Worm (Caenorhabditis elegans) whole organism, early embryonic: ENCODE results near the gene B0281.5.
"Not testable (repeated sequence)": the region's sequence is repeated elsewhere in the genome, so short reads cannot be mapped to it uniquely, and the experiment has no call there.

Experiments used
- B0310.2 ChIP-seq: sonication (generic microtip); optimal IDR thresholded peaks from 2 replicates; lab custom pipeline; 2016; ENCODE audit warnings: mild to moderate bottlenecking, missing genetic modification characterization, missing compliant biosample characterization
- F13C5.2 ChIP-seq: sonication (generic microtip); optimal IDR thresholded peaks from 2 replicates; lab custom pipeline; 2017; ENCODE audit warnings: mild to moderate bottlenecking, missing genetic modification characterization, inconsistent platforms, missing compliant biosample characterization
- aly-1 ChIP-seq: sonication (generic microtip); optimal IDR thresholded peaks from 2 replicates; lab custom pipeline; 2016; ENCODE audit warnings: missing genetic modification characterization, missing compliant biosample characterization
- ama-1 ChIP-seq: fragments of 150-350 bp; optimal IDR thresholded peaks from 2 replicates; lab custom pipeline; 2014
- ceh-13 ChIP-seq: fragments of 200-800 bp; sonication (Bioruptor generic); optimal IDR thresholded peaks from 2 replicates; lab custom pipeline; 2018; ENCODE audit warnings: mild to moderate bottlenecking, missing genetic modification characterization, missing compliant biosample characterization
- ceh-36 ChIP-seq: sonication (generic microtip); optimal IDR thresholded peaks from 2 replicates; lab custom pipeline; 2016; ENCODE audit warnings: missing genetic modification characterization, inconsistent platforms, missing compliant biosample characterization
- ets-7 ChIP-seq: sonication (generic microtip); optimal IDR thresholded peaks from 2 replicates; lab custom pipeline; 2016; ENCODE audit warnings: missing genotype, missing genetic modification characterization, missing compliant biosample characterization
- flt-1 ChIP-seq: fragments of 200-800 bp; sonication (Bioruptor generic); IDR thresholded peaks from 2 replicates; pipeline ENCODE4 v1.3.6; 2022; ENCODE audit warnings: missing genetic modification characterization, missing compliant biosample characterization
- hmbx-1 ChIP-seq: sonication (generic microtip); optimal IDR thresholded peaks from 2 replicates; lab custom pipeline; 2016; ENCODE audit warnings: mild to moderate bottlenecking, missing genetic modification characterization, missing compliant biosample characterization
- hmg-4 ChIP-seq: fragments of 200-800 bp; sonication (Bioruptor generic); optimal IDR thresholded peaks from 2 replicates; lab custom pipeline; 2018; ENCODE audit warnings: mild to moderate bottlenecking, missing genetic modification characterization, missing compliant biosample characterization
- hnd-1 ChIP-seq: sonication (generic microtip); optimal IDR thresholded peaks from 2 replicates; lab custom pipeline; 2016; ENCODE audit warnings: missing genetic modification characterization, missing compliant biosample characterization
- pes-1 ChIP-seq: fragments of 200-800 bp; sonication (Bioruptor generic); IDR thresholded peaks from 2 replicates; pipeline ENCODE4 v1.3.6; 2022; ENCODE audit warnings: missing genetic modification reagents, missing genetic modification characterization, missing compliant biosample characterization
- scrt-1 ChIP-seq: fragments of 200-800 bp; sonication (Bioruptor generic); IDR thresholded peaks from 2 replicates; pipeline ENCODE4 v1.3.6; 2022; ENCODE audit warnings: missing genetic modification characterization, missing compliant biosample characterization
- sea-1 ChIP-seq: fragments of 200-800 bp; sonication (Bioruptor generic); conservative IDR thresholded peaks from 2 replicates; pipeline ENCODE4 v1.3.6; 2022; ENCODE audit warnings: missing genetic modification characterization, missing compliant biosample characterization
- tbx-11 ChIP-seq: fragments of 200-800 bp; sonication (Bioruptor generic); IDR thresholded peaks from 2 replicates; pipeline ENCODE4 v1.3.6; 2022; ENCODE audit warnings: missing genetic modification characterization, missing compliant biosample characterization
- tbx-37 ChIP-seq: fragments of 200-800 bp; sonication (Bioruptor generic); conservative IDR thresholded peaks from 2 replicates; pipeline ENCODE4 v1.3.6; 2022; ENCODE audit warnings: missing genetic modification reagents, missing genetic modification characterization, missing compliant biosample characterization
- tra-4 ChIP-seq: sonication (generic microtip); optimal IDR thresholded peaks from 2 replicates; lab custom pipeline; 2017; ENCODE audit warnings: missing genetic modification characterization, missing compliant biosample characterization

Gene B0281.5

DNA sequence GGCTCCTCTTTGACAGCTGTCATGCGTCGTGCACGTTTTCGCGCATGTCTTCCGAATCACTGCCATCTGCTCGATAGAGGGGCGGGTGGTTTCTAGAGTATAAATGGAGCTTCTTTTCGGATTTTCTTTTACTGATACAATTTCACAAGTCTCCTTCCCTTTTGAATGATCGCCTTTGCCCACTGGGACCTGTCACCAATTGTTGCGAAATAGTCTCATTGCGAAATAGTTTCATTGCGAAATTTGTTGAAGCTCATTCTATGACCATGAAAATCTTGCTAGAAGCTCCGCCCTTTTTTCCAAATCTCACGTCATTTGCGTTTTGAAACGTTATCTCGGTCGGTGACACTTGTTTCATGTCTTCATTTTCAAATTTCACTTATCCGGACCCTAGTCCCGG, 11.3 kb downstream of the B0281.5 start:
- TF ChIP-seq ama-1 (lab: Kevin White, UChicago) (no peak), tra-4 (tag; lab: Kevin White, UChicago) (no peak), flt-1 (GFP tag; lab: Robert Waterston, UW) (no peak), sea-1 (no peak), hmbx-1 (tag; lab: Kevin White, UChicago) (no peak), scrt-1 (no peak), aly-1 (tag; lab: Kevin White, UChicago) (no peak), hmg-4 (no peak), ceh-36 (tag; lab: Kevin White, UChicago) (no peak), B0310.2 (no peak), ceh-13 (GFP tag; lab: Kevin White, UChicago) (no peak)

- TF ChIP-seq pes-1 (GFP tag; lab: Robert Waterston, UW): no peak
- no peak for TF ChIP-seq flt-1 (GFP tag; lab: Robert Waterston, UW)
- no peak for TF ChIP-seq ceh-13 (GFP tag; lab: Kevin White, UChicago)
- no peak for TF ChIP-seq tbx-11
- no peak for TF ChIP-seq F13C5.2 (tag; lab: Kevin White, UChicago)
- TF ChIP-seq tbx-37 (GFP tag; lab: Robert Waterston, UW): no peak
- TF ChIP-seq hmbx-1 (tag; lab: Kevin White, UChicago): no peak
- TF ChIP-seq ama-1 (lab: Kevin White, UChicago): no peak
- no peak for TF ChIP-seq hmg-4
- TF ChIP-seq hnd-1 (tag; lab: Kevin White, UChicago): no peak
- no peak for TF ChIP-seq B0310.2
These were observed 12.0 kb downstream of the B0281.5 start, which contains the start of the genes K09F6.10 and K09F6.13 for ce11 chrII:2288798-2289197. K09F6.10 (minus strand) TSS chrII:2288883. K09F6.13 (plus strand) TSS chrII:2289114.

- TF ChIP-seq B0310.2: no peak
- no peak for TF ChIP-seq F13C5.2 (tag; lab: Kevin White, UChicago)
- no peak for TF ChIP-seq ceh-13 (GFP tag; lab: Kevin White, UChicago)
- TF ChIP-seq ets-7: no peak
- no peak for TF ChIP-seq sea-1
- no peak for TF ChIP-seq scrt-1
- no peak for TF ChIP-seq aly-1 (tag; lab: Kevin White, UChicago)
- TF ChIP-seq ceh-36 (tag; lab: Kevin White, UChicago): no peak
- no peak for TF ChIP-seq tbx-37 (GFP tag; lab: Robert Waterston, UW)
- no peak for TF ChIP-seq flt-1 (GFP tag; lab: Robert Waterston, UW)
- TF ChIP-seq hmbx-1 (tag; lab: Kevin White, UChicago): no peak
- TF ChIP-seq hnd-1 (tag; lab: Kevin White, UChicago): no peak
- no peak for TF ChIP-seq hmg-4
- no peak for TF ChIP-seq tra-4 (tag; lab: Kevin White, UChicago)
- TF ChIP-seq ama-1 (lab: Kevin White, UChicago): no peak
- no peak for TF ChIP-seq tbx-11
These were observed 16.1 kb downstream of the B0281.5 start for ce11 chrII:2284703-2285102.

DNA sequence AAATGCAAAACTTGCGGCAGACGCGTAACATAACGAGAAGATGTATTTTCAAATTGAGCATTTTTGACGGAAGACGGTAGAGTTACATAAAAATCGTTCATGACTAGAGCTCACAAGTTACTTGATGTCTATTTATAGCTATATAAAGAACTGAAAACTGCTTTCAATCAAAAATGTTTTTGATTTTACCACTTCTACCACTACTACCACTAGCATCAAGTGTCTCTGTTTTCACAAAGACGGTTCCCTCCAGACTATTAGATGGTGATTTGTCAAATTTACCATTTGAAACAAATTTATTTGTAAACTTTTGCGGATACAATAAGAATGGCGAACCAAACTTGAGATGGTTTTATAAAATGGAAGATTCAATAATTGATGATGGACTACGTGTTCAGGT, 18.2 kb downstream of the B0281.5 start, which contains the start of gene K09F6.9:
TSS of gene K09F6.9 (minus strand) at position 101 of the 400 bp plus-strand sequence.
- TF ChIP-seq hmg-4; aly-1 (tag; lab: Kevin White, UChicago); hnd-1 (tag; lab: Kevin White, UChicago): not testable (repeated sequence)

ce11 chrII:2279839-2280238, 20.9 kb downstream of the B0281.5 start, which contains the start of gene K09F6.11:
K09F6.11 (plus strand) TSS chrII:2280139.
- TF ChIP-seq hmbx-1 (tag; lab: Kevin White, UChicago) (no peak), tbx-11 (no peak), tbx-37 (GFP tag; lab: Robert Waterston, UW) (no peak), aly-1 (tag; lab: Kevin White, UChicago) (no peak), sea-1 (no peak), ceh-13 (GFP tag; lab: Kevin White, UChicago) (no peak), tra-4 (tag; lab: Kevin White, UChicago) (no peak), flt-1 (GFP tag; lab: Robert Waterston, UW) (no peak), ets-7 (no peak), ama-1 (lab: Kevin White, UChicago) (no peak), hmg-4 (no peak), scrt-1 (no peak), F13C5.2 (tag; lab: Kevin White, UChicago) (no peak), B0310.2 (no peak)

- TF ChIP-seq tbx-37 (GFP tag; lab: Robert Waterston, UW) (no peak), tbx-11 (no peak), hnd-1 (tag; lab: Kevin White, UChicago) (no peak), flt-1 (GFP tag; lab: Robert Waterston, UW) (no peak)
These were observed 21.5 kb downstream of the B0281.5 start, which contains the start of gene K09F6.6 for ce11 chrII:2279263-2279662. K09F6.6 (minus strand) TSS chrII:2279305.

- TF ChIP-seq hmg-4 (no peak), ceh-13 (GFP tag; lab: Kevin White, UChicago) (no peak), aly-1 (tag; lab: Kevin White, UChicago) (no peak), B0310.2 (no peak), hnd-1 (tag; lab: Kevin White, UChicago) (no peak), ets-7 (no peak)
These were observed 23.3 kb downstream of the B0281.5 start, which contains the start of gene K09F6.15 for ce11 chrII:2277418-2277817. K09F6.15 (minus strand) TSS chrII:2277518.

DNA sequence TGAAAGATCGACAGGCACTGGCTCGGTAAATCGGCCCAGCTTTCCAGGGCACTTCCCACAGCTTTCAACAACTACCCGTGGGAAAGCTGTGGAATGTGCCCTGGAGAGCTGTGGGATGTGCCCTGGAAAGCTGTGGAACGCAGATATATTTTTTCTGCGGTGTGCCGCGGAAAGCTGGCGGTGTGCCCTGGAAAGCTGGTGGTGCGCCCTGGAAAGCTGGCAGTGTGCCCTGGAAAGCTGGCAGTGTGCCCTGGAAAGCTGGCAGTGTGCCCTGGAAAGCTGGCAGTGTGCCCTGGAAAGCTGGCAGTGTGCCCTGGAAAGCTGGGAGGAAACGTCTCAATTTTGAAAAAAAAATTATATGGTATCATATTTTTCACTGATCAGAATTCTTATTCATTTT, 27.0 kb downstream of the B0281.5 start:
- no peak for TF ChIP-seq B0310.2
- no peak for TF ChIP-seq hnd-1 (tag; lab: Kevin White, UChicago)
